Fruit fly (Drosophila melanogaster) ovary, adult (tissue): ENCODE data around the gene CG4658.
A peak's percentile ranks its signal among the peaks of the same experiment; 100 is the strongest.

Experiments used
- CG17801 ChIP-seq: fragments of 200-800 bp; optimal IDR thresholded peaks from 2 replicates; lab custom pipeline; 2019; ENCODE audit warnings: missing biosample characterization, mild to moderate bottlenecking, missing genetic modification characterization, moderate library complexity; ENCODE audit not compliant: partially characterized antibody

CG4658 gene

DNA sequence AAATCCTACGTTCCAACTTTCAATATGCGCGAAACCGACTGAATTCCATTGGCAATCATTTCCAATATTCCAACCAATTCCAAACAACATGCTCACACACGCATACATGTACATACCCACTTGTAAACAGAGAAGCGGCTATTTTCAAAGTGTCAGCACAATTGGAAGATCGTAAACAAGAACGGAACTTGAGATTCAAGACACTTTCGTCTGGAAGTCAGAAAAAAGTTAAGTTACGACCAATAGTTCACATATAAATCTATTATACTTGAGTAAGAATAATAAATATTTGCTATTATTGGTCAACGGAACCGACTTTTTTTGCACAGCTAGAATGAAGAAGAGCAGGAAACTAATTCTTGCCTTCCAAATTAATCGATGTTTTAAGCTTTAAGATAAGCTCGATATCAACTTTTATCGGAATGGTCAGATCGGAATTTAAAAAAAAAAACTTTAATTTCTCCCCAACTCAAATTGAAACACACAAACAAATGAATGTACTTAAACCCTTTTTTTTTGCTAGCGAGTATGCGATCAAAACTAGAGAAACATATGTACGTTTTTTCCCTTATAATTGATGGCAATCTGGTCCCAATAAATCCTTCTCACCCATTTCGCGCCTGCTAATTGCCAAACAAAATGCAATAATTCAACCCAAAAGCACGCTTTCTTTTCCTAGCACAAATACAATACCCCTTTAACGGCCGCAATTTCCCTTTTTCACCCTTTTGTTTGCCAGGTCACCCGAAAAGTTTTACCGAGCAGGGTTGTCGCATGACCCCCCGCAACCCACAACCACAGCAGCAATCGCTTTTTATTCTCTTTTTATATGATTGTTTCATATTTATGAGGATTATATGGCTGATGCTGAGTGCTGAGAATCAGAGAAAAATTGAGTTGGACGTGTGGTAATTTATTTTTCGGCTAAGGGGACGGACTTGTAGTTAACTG is 45.8 kb downstream of the CG4658 start, which contains the start of the genes CG31875 and SoYb:
Gene CG31875 (minus strand): TSS at position 329 of the 951 bp plus-strand sequence.
Gene SoYb (minus strand): TSS at position 329 of the 951 bp plus-strand sequence.
- TF ChIP-seq CG17801: peak; percentile 50

DNA sequence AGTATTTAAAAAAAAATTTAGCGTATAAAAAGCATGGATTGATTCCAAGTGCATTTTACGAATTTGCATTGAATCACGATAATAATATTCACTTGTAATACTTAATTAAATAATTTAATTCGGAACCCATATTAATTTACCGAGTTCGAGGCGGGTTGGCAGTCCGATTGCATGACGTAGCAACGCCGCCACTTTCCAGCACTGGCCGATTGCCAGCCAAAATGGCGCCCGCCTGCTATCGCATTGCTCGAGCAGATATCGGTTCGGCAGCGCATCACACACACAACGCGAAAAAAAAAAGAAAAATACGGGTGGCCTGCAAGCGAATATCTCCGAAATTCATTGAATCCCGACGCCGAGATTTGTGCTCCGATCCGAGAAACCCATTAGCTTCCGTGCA is 46.7 kb downstream of the CG4658 start, which contains the start of gene Ndf:
Gene Ndf (plus strand): TSS at position 240 of the 400 bp plus-strand sequence.
- peak; percentile 63 for TF ChIP-seq CG17801

DNA sequence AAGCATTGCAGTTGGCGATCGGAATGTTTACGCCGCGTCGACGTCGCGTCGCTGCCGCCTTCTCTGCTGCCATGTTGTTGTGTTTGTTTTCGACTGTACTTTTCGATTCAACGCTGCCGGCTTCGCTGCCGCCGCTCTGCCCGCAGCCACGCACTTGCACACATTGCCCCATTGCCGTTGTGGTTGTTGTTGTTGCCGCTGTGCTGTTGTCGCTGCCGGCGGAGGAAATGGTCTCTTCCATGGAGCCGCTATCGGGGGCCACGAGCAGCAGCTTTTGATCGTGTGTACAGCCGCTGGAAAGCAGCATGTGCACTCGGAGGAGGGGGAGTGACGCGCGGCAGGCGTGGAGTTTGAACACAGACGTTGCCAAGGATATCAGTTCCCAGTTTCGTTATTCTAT is 47.6 kb downstream of the CG4658 start:
- TF ChIP-seq CG17801: no peak

DNA sequence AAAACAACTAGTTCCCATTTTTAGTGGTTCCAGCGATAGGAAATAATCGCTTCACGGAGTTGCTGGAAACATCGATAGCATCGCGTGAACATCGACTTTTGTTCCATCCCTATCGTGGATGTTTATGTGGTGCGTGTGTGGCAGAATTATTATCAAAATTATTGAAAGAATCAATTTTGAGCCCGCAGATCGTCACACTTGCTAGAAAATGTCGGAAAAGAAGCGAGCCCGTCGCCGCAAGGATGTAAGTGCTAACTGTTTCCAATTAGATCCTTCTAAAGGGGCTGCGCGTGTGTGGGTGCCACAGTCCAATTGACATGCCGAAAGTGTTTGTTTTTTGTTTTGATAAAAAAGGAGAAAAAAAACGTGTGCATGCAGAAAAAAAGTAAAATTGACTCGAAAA is 52.4 kb downstream of the CG4658 start, which contains the start of gene Trp1:
Gene Trp1 (plus strand): TSS at position 89 of the 403 bp plus-strand sequence.
- TF ChIP-seq CG17801: peak; percentile 47
